Worm (Caenorhabditis elegans) whole organism, L1 larva: ENCODE results near the gene ehbp-1.

Experiments used
- C04F5.9 ChIP-seq: sonication (generic microtip); optimal IDR thresholded peaks from 2 replicates; lab custom pipeline; 2016; ENCODE audit warnings: missing genetic modification characterization, missing compliant biosample characterization
- alr-1 ChIP-seq: fragments of 200-800 bp; sonication (Bioruptor generic); optimal IDR thresholded peaks from 2 replicates; lab custom pipeline; 2018; ENCODE audit warnings: borderline replicate concordance, mild to moderate bottlenecking, missing genetic modification characterization, missing compliant biosample characterization
- aly-2 ChIP-seq: fragments of 150-350 bp; optimal IDR thresholded peaks from 2 replicates; lab custom pipeline; 2014; ENCODE audit warnings: missing biosample characterization, missing genetic modification characterization
- blmp-1 ChIP-seq: fragments of 150-350 bp; optimal IDR thresholded peaks from 2 replicates; lab custom pipeline; 2014; ENCODE audit warnings: missing biosample characterization, missing genetic modification characterization
- ceh-82 ChIP-seq, 3 experiments: fragments of 150-350 bp in 1 of 3; sonication (generic microtip) in 2 of 3; optimal IDR thresholded peaks; 2 replicates each; lab custom pipeline; 2014 to 2017; ENCODE audit warnings: missing biosample characterization in 3 of 3, missing genetic modification characterization in 3 of 3
- ceh-88 ChIP-seq: fragments of 200-800 bp; sonication (Bioruptor generic); IDR thresholded peaks from 2 replicates; pipeline ENCODE4 v1.3.6; 2022; ENCODE audit warnings: missing genetic modification characterization, missing compliant biosample characterization
- ceh-90 ChIP-seq: sonication (generic microtip); optimal IDR thresholded peaks from 2 replicates; lab custom pipeline; 2016; ENCODE audit warnings: missing genetic modification characterization, missing compliant biosample characterization
- efl-3 ChIP-seq: fragments of 200-800 bp; sonication (Bioruptor generic); optimal IDR thresholded peaks from 2 replicates; lab custom pipeline; 2018; ENCODE audit warnings: mild to moderate bottlenecking, missing genetic modification characterization, missing compliant biosample characterization
- elt-3 ChIP-seq, 6 experiments: fragments of 150-350 bp in 1 of 6; sonication (generic microtip); optimal IDR thresholded peaks; 2 replicates each; lab custom pipeline; 2017 to 2018; ENCODE audit warnings: missing biosample characterization in 6 of 6, missing genetic modification characterization in 6 of 6, inconsistent platforms in 1 of 6
- ets-5 ChIP-seq: fragments of 200-800 bp; sonication (Bioruptor generic); IDR thresholded peaks from 2 replicates; pipeline ENCODE4 v1.3.6; 2022; ENCODE audit warnings: missing genetic modification characterization, missing compliant biosample characterization
- fkh-10 ChIP-seq: sonication (generic microtip); optimal IDR thresholded peaks from 2 replicates; lab custom pipeline; 2017; ENCODE audit warnings: missing biosample characterization, missing genetic modification reagents, missing genetic modification characterization
- grh-1 ChIP-seq: fragments of 200-800 bp; sonication (Bioruptor generic); IDR thresholded peaks from 2 replicates; pipeline ENCODE4 v1.3.6; 2022; ENCODE audit warnings: missing genetic modification reagents, missing genetic modification characterization, missing compliant biosample characterization
- lin-14 ChIP-seq: fragments of 200-800 bp; sonication (Bioruptor generic); optimal IDR thresholded peaks from 2 replicates; lab custom pipeline; 2018; ENCODE audit warnings: mild to moderate bottlenecking, missing genetic modification characterization, moderate library complexity, missing compliant biosample characterization
- lin-35 ChIP-seq, 2 experiments: fragments of 150-350 bp; optimal IDR thresholded peaks; 2 replicates each; lab custom pipeline; 2014; ENCODE audit warnings: missing biosample characterization in 2 of 2, missing genetic modification characterization in 2 of 2, missing genetic modification reagents in 2 of 2
- lin-39 ChIP-seq: fragments of 150-350 bp; optimal IDR thresholded peaks from 2 replicates; lab custom pipeline; 2014; ENCODE audit warnings: missing biosample characterization, missing genetic modification reagents, missing genetic modification characterization
- mab-9 ChIP-seq: fragments of 200-800 bp; sonication (Bioruptor generic); IDR thresholded peaks from 2 replicates; pipeline ENCODE4 v1.3.6; 2022; ENCODE audit warnings: missing genetic modification reagents, missing genetic modification characterization, missing compliant biosample characterization
- mep-1 ChIP-seq: fragments of 150-350 bp; optimal IDR thresholded peaks from 2 replicates; lab custom pipeline; 2014; ENCODE audit warnings: missing biosample characterization, missing genetic modification characterization
- nhr-12 ChIP-seq: sonication (generic microtip); optimal IDR thresholded peaks from 2 replicates; lab custom pipeline; 2017; ENCODE audit warnings: missing biosample characterization, missing genetic modification characterization
- nhr-20 ChIP-seq: sonication (generic microtip); optimal IDR thresholded peaks from 2 replicates; lab custom pipeline; 2016; ENCODE audit warnings: mild to moderate bottlenecking, missing genetic modification characterization, missing compliant biosample characterization
- nhr-47 ChIP-seq: sonication (generic microtip); optimal IDR thresholded peaks from 2 replicates; lab custom pipeline; 2016; ENCODE audit warnings: mild to moderate bottlenecking, missing genetic modification characterization, moderate library complexity, missing compliant biosample characterization
- nhr-71 ChIP-seq: sonication (generic microtip); optimal IDR thresholded peaks from 2 replicates; lab custom pipeline; 2016; ENCODE audit warnings: mild to moderate bottlenecking, missing genetic modification characterization, moderate library complexity, missing compliant biosample characterization
- nhr-76 ChIP-seq: sonication (generic microtip); optimal IDR thresholded peaks from 2 replicates; lab custom pipeline; 2017; ENCODE audit warnings: missing biosample characterization, missing genetic modification characterization
- nhr-85 ChIP-seq: sonication (generic microtip); peaks from one replicate; lab custom pipeline; 2016; ENCODE audit warnings: missing genetic modification characterization, inconsistent platforms, missing compliant biosample characterization
- snpc-4 ChIP-seq: fragments of 150-350 bp; optimal IDR thresholded peaks from 2 replicates; lab custom pipeline; 2014; ENCODE audit warnings: missing biosample characterization, missing genetic modification characterization
- snu-23 ChIP-seq: sonication (generic microtip); optimal IDR thresholded peaks from 2 replicates; lab custom pipeline; 2016; ENCODE audit warnings: missing genetic modification characterization, missing compliant biosample characterization
- sptf-1 ChIP-seq: fragments of 150-350 bp; optimal IDR thresholded peaks from 2 replicates; lab custom pipeline; 2014; ENCODE audit warnings: missing biosample characterization, missing genetic modification characterization
- sup-37 ChIP-seq: fragments of 200-800 bp; sonication (Bioruptor generic); optimal IDR thresholded peaks from 2 replicates; lab custom pipeline; 2018; ENCODE audit warnings: mild to moderate bottlenecking, missing genetic modification characterization, missing compliant biosample characterization
- unc-98 ChIP-seq: fragments of 200-800 bp; sonication (Bioruptor generic); IDR thresholded peaks from 2 replicates; pipeline ENCODE4 v1.3.6; 2022; ENCODE audit warnings: missing genetic modification characterization, missing compliant biosample characterization

ehbp-1 gene

DNA sequence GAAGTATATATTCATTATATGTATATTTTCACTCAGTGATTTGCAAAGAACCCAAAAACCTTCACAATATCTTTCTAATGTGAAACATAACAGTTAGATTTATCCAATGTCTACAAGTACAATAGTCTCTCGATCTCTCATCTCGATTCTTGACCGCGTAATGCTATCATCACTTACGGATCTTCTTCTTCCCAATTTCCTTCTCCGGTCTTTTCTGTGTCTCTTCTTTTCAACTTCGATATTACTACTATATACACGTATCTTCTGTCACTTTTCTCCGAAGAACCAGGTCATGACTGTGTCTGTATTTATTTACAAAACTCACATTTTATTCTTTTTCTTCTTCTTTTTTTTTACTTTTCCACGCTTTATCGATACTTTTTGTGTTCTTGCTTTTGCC is 38.1 kb downstream of the ehbp-1 start:
- TF ChIP-seq nhr-71 (peak; percentile 5), lin-39 (no peak), unc-98 (no peak), nhr-12 (no peak), snu-23 (GFP tag; lab: Kevin White, UChicago) (peak; percentile 34), mep-1 (tag; lab: Kevin White, UChicago) (peak; percentile 16), sptf-1 (tag; lab: Kevin White, UChicago) (no peak), efl-3 (GFP tag; lab: Kevin White, UChicago) (no peak), sup-37 (no peak), ceh-88 (no peak), lin-14 (peak; percentile 57), aly-2 (tag; lab: Kevin White, UChicago) (no peak), nhr-20 (tag; lab: Kevin White, UChicago) (peak; percentile 22), nhr-47 (no peak), snpc-4 (tag; lab: Kevin White, UChicago) (no peak), blmp-1 (tag; lab: Kevin White, UChicago) (peak; percentile 68), ets-5 (GFP tag; lab: Robert Waterston, UW) (no peak), nhr-85 (peak; percentile 68), lin-35 (GFP tag; optimal IDR thresholded peaks at IDR 0.05; lab: Kevin White, UChicago) (no peak), elt-3 (tag; optimal IDR thresholded peaks at IDR 0.05; lab: Kevin White, UChicago) (peak in 2 of 6 experiments; percentile 40 to 41)

DNA sequence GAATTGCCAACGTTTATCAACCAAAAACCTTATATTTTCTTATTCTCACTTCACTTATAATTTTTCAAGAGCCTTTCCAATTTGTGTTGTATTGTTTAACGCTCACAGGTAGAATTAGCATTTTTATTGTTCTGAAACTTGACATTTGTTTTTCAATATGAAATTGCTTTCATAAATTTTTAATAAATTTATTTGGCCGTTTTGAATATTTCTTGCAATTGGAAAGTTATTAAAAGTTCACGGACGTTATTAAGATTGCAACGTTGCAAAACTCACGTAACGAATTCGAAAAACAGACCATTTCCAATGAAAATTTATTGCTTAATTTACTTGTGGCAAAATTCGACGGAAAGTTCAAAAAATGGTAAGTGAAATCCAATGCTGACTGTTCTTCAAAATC is 39.9 kb downstream of the ehbp-1 start, which contains the start of gene K09G1.2:
Gene K09G1.2, plus strand, starts transcription at position 301 of the 400 bp plus-strand sequence.
- no peak for TF ChIP-seq ceh-82 (tag; optimal IDR thresholded peaks at IDR 0.05; lab: Kevin White, UChicago)
- no peak for TF ChIP-seq sup-37
- no peak for TF ChIP-seq snu-23 (GFP tag; lab: Kevin White, UChicago)
- no peak for TF ChIP-seq alr-1 (tag; lab: Kevin White, UChicago)
- TF ChIP-seq lin-14: no peak
- no peak for TF ChIP-seq fkh-10 (GFP tag; lab: Kevin White, UChicago)
- no peak for TF ChIP-seq ceh-90 (tag; lab: Kevin White, UChicago)
- TF ChIP-seq grh-1: no peak
- TF ChIP-seq mab-9: no peak
- no peak for TF ChIP-seq lin-35 (GFP tag; optimal IDR thresholded peaks at IDR 0.05; lab: Kevin White, UChicago)
- no peak for TF ChIP-seq C04F5.9 (tag; lab: Kevin White, UChicago)
- TF ChIP-seq nhr-76 (tag; lab: Kevin White, UChicago): no peak
